Fruit fly (Drosophila melanogaster): Measurements from ENCODE around the gene CG32720.
A peak's percentile ranks its signal among the peaks of the same experiment; 100 is the strongest.

CG32720 gene

dm6 chrX:7547892-7548291, 11.1 kb upstream of the CG32720 start, which contains the start of gene CG32719:
CG32719 (minus strand) TSS chrX:7547992.
- TF ChIP-seq EcR (GFP tag; optimal IDR thresholded peaks at IDR 0.05) (no peak), Ets98B (GFP tag; IDR thresholded peaks at IDR 0.05) (no peak), CG14655 (GFP tag; optimal IDR thresholded peaks at IDR 0.05) (no peak), Pif1A (GFP tag; optimal IDR thresholded peaks at IDR 0.05) (no peak), rn (GFP tag; IDR thresholded peaks at IDR 0.05) (no peak), CG17806 (tag; optimal IDR thresholded peaks at IDR 0.05) (no peak), CG15710 (tag; optimal IDR thresholded peaks at IDR 0.05) (no peak), Pif1B (GFP tag; optimal IDR thresholded peaks at IDR 0.05) (no peak), CG9948 (tag; optimal IDR thresholded peaks at IDR 0.05) (no peak), CG4496 (GFP tag; IDR thresholded peaks at IDR 0.05) (no peak), Snoo (tag; optimal IDR thresholded peaks at IDR 0.05) (no peak), CG10348 (GFP tag; IDR thresholded peaks at IDR 0.05) (no peak), CG8301 (tag; optimal IDR thresholded peaks at IDR 0.05) (no peak), CG13204 (GFP tag; optimal IDR thresholded peaks at IDR 0.05) (no peak)

dm6 chrX:7546362-7546761, 9.6 kb upstream of the CG32720 start:
- TF ChIP-seq CG12605 (GFP tag; IDR thresholded peaks at IDR 0.05) (no peak), rn (GFP tag; IDR thresholded peaks at IDR 0.05) (no peak), D1 (tag; optimal IDR thresholded peaks at IDR 0.05) (no peak), CG10348 (GFP tag; IDR thresholded peaks at IDR 0.05) (no peak), CG17806 (tag; optimal IDR thresholded peaks at IDR 0.05) (peak; percentile 45), Pif1B (GFP tag; optimal IDR thresholded peaks at IDR 0.05) (peak; percentile 19), CG8159 (tag; optimal IDR thresholded peaks at IDR 0.05) (peak; percentile 46), Ets98B (GFP tag; IDR thresholded peaks at IDR 0.05) (no peak), gl (tag; optimal IDR thresholded peaks at IDR 0.05) (no peak), CG15710 (tag; optimal IDR thresholded peaks at IDR 0.05) (peak; percentile 45), Pif1A (GFP tag; optimal IDR thresholded peaks at IDR 0.05) (peak; percentile 9), CG9948 (tag; optimal IDR thresholded peaks at IDR 0.05) (peak; percentile 58), Snoo (tag; optimal IDR thresholded peaks at IDR 0.05) (no peak), EcR (GFP tag; optimal IDR thresholded peaks at IDR 0.05) (no peak), CG4496 (GFP tag; IDR thresholded peaks at IDR 0.05) (peak; percentile 33; the same call in 1 of the 3 replicates), CG14655 (GFP tag; optimal IDR thresholded peaks at IDR 0.05) (peak; percentile 65), CG13204 (GFP tag; optimal IDR thresholded peaks at IDR 0.05) (no peak), CG8301 (tag; optimal IDR thresholded peaks at IDR 0.05) (peak; percentile 45), CG32121 (GFP tag; IDR thresholded peaks at IDR 0.05) (no peak), CG34367 (tag; optimal IDR thresholded peaks at IDR 0.05) (peak; percentile 27)

dm6 chrX:7543891-7544290, 7.1 kb upstream of the CG32720 start:
- TF ChIP-seq CG4496 (GFP tag; IDR thresholded peaks at IDR 0.05) (peak; percentile 72), CG8301 (tag; optimal IDR thresholded peaks at IDR 0.05) (peak; percentile 77), CG34367 (tag; optimal IDR thresholded peaks at IDR 0.05) (peak; percentile 70), CG10348 (GFP tag; IDR thresholded peaks at IDR 0.05) (no peak), CG15710 (tag; optimal IDR thresholded peaks at IDR 0.05) (peak; percentile 66), Snoo (tag; optimal IDR thresholded peaks at IDR 0.05) (no peak), fd96Ca (GFP tag; IDR thresholded peaks at IDR 0.05) (0 out of 3 replicates have a peak, but pooled peaks have one; percentile 42), EcR (GFP tag; optimal IDR thresholded peaks at IDR 0.05) (no peak), CG12605 (GFP tag; IDR thresholded peaks at IDR 0.05) (no peak), CG13204 (GFP tag; optimal IDR thresholded peaks at IDR 0.05) (peak; percentile 4), CG9948 (tag; optimal IDR thresholded peaks at IDR 0.05) (peak; percentile 79), Pif1A (GFP tag; optimal IDR thresholded peaks at IDR 0.05) (peak; percentile 57), rn (GFP tag; IDR thresholded peaks at IDR 0.05) (no peak), CG8159 (tag; optimal IDR thresholded peaks at IDR 0.05) (peak; percentile 73), gl (tag; optimal IDR thresholded peaks at IDR 0.05) (peak; percentile 34), D1 (tag; optimal IDR thresholded peaks at IDR 0.05) (no peak), CG14655 (GFP tag; optimal IDR thresholded peaks at IDR 0.05) (peak; percentile 84), CG17806 (tag; optimal IDR thresholded peaks at IDR 0.05) (peak; percentile 74), CG32121 (GFP tag; IDR thresholded peaks at IDR 0.05) (no peak), Ets98B (GFP tag; IDR thresholded peaks at IDR 0.05) (peak; percentile 57), Pif1B (GFP tag; optimal IDR thresholded peaks at IDR 0.05) (peak; percentile 59)

- no peak for TF ChIP-seq CG10348 (GFP tag; IDR thresholded peaks at IDR 0.05)
Observed at dm6 chrX:7542540-7542939, 5.8 kb upstream of the CG32720 start.

dm6 chrX:7541455-7541797, 4.7 kb upstream of the CG32720 start:
- peak; percentile 36 for TF ChIP-seq CG8159 (tag; optimal IDR thresholded peaks at IDR 0.05)
- TF ChIP-seq CG15710 (tag; optimal IDR thresholded peaks at IDR 0.05), result peak; percentile 34
- peak; percentile 45 for TF ChIP-seq CG9948 (tag; optimal IDR thresholded peaks at IDR 0.05)
- peak; percentile 35 for TF ChIP-seq CG17806 (tag; optimal IDR thresholded peaks at IDR 0.05)
- peak; percentile 37 for TF ChIP-seq Pif1A (GFP tag; optimal IDR thresholded peaks at IDR 0.05)
- TF ChIP-seq Pif1B (GFP tag; optimal IDR thresholded peaks at IDR 0.05), result no peak
- TF ChIP-seq CG4496 (GFP tag; IDR thresholded peaks at IDR 0.05), result no peak
- TF ChIP-seq EcR (GFP tag; optimal IDR thresholded peaks at IDR 0.05), result no peak
- no peak for TF ChIP-seq CG14655 (GFP tag; optimal IDR thresholded peaks at IDR 0.05)

- TF ChIP-seq CG9948 (tag; optimal IDR thresholded peaks at IDR 0.05) (peak; percentile 78), CG34367 (tag; optimal IDR thresholded peaks at IDR 0.05) (peak; percentile 69), fd96Ca (GFP tag; IDR thresholded peaks at IDR 0.05) (no peak), rn (GFP tag; IDR thresholded peaks at IDR 0.05) (no peak), CG17806 (tag; optimal IDR thresholded peaks at IDR 0.05) (peak; percentile 71), Pif1B (GFP tag; optimal IDR thresholded peaks at IDR 0.05) (no peak), CG10348 (GFP tag; IDR thresholded peaks at IDR 0.05) (no peak), EcR (GFP tag; optimal IDR thresholded peaks at IDR 0.05) (no peak), CG4496 (GFP tag; IDR thresholded peaks at IDR 0.05) (0 out of 3 replicates have a peak, but pooled peaks have one; percentile 11), Snoo (tag; optimal IDR thresholded peaks at IDR 0.05) (peak; percentile 2), Pif1A (GFP tag; optimal IDR thresholded peaks at IDR 0.05) (peak; percentile 4), CG15710 (tag; optimal IDR thresholded peaks at IDR 0.05) (peak; percentile 81), CG13204 (GFP tag; optimal IDR thresholded peaks at IDR 0.05) (no peak), CG8159 (tag; optimal IDR thresholded peaks at IDR 0.05) (peak; percentile 84), CG8301 (tag; optimal IDR thresholded peaks at IDR 0.05) (peak; percentile 37), Ets98B (GFP tag; IDR thresholded peaks at IDR 0.05) (no peak), CG14655 (GFP tag; optimal IDR thresholded peaks at IDR 0.05) (peak; percentile 70), gl (tag; optimal IDR thresholded peaks at IDR 0.05) (peak; percentile 47), D1 (tag; optimal IDR thresholded peaks at IDR 0.05) (peak; percentile 64)
Observed at dm6 chrX:7540749-7541454, 4.1 kb upstream of the CG32720 start.
